Fruit fly (Drosophila melanogaster) whole organism, embryonic: ENCODE data around the gene Enoph.

Experiments used
- Asciz ChIP-seq: fragments of 200-800 bp; sonication (Bioruptor generic); optimal IDR thresholded peaks from 2 replicates; lab custom pipeline; 2017; ENCODE audit warnings: missing biosample characterization, mild to moderate bottlenecking, missing genetic modification characterization, missing genetic modification reagents
- Bteb2 ChIP-seq: fragments of 200-800 bp; sonication (Bioruptor generic); optimal IDR thresholded peaks from 2 replicates; lab custom pipeline; 2016; ENCODE audit warnings: missing biosample characterization, missing genetic modification characterization
- CG10147 ChIP-seq: fragments of 200-800 bp; sonication (Bioruptor generic); optimal IDR thresholded peaks from 2 replicates; lab custom pipeline; 2019; ENCODE audit warnings: missing biosample characterization, mild to moderate bottlenecking, missing genetic modification characterization, moderate library complexity
- CG10654 ChIP-seq: fragments of 200-800 bp; sonication (Bioruptor generic); optimal IDR thresholded peaks from 2 replicates; lab custom pipeline; 2016; ENCODE audit warnings: missing biosample characterization, missing genetic modification characterization
- CG11093 ChIP-seq: fragments of 200-800 bp; sonication (Bioruptor generic); IDR thresholded peaks from 3 replicates; pipeline ENCODE4 v1.3.6; 2022; ENCODE audit warnings: missing biosample characterization, missing genetic modification characterization
- CG1792 ChIP-seq: fragments of 200-800 bp; sonication (Bioruptor generic); optimal IDR thresholded peaks from 2 replicates; lab custom pipeline; 2016; ENCODE audit warnings: missing biosample characterization, missing genetic modification characterization
- CG2199 ChIP-seq: fragments of 200-800 bp; sonication (Bioruptor generic); IDR thresholded peaks from 3 replicates; pipeline ENCODE4 v1.3.6; 2022; ENCODE audit warnings: missing biosample characterization, missing genetic modification characterization
- CG2712 ChIP-seq: fragments of 200-800 bp; optimal IDR thresholded peaks from 3 replicates; lab custom pipeline; 2019; ENCODE audit warnings: missing biosample characterization, mild to moderate bottlenecking, missing genetic modification characterization, moderate library complexity
- CG32767 ChIP-seq: fragments of 200-800 bp; sonication (Bioruptor generic); IDR thresholded peaks from 2 replicates; pipeline ENCODE4 v1.3.6; 2022; ENCODE audit warnings: missing biosample characterization, missing genetic modification characterization
- CG3407 ChIP-seq: fragments of 200-800 bp; sonication (Bioruptor generic); optimal IDR thresholded peaks from 2 replicates; lab custom pipeline; 2018; ENCODE audit warnings: missing biosample characterization, mild to moderate bottlenecking, missing genetic modification characterization
- CG4328 ChIP-seq: fragments of 200-800 bp; sonication (Bioruptor generic); optimal IDR thresholded peaks from 3 replicates; lab custom pipeline; 2017; ENCODE audit warnings: missing biosample characterization, missing genetic modification reagents, missing genetic modification characterization
- CG4820 ChIP-seq: fragments of 200-800 bp; sonication (Bioruptor generic); optimal IDR thresholded peaks from 3 replicates; lab custom pipeline; 2016; ENCODE audit warnings: missing biosample characterization, missing genetic modification characterization
- CG6654 ChIP-seq: fragments of 200-800 bp; sonication (Bioruptor generic); optimal IDR thresholded peaks from 2 replicates; lab custom pipeline; 2017; ENCODE audit warnings: missing biosample characterization, mild to moderate bottlenecking, missing genetic modification characterization
- CG6689 ChIP-seq: fragments of 200-800 bp; sonication (Bioruptor generic); IDR thresholded peaks from 2 replicates; pipeline ENCODE4 v1.3.6; 2022; ENCODE audit warnings: missing biosample characterization, missing genetic modification characterization
- CG6791 ChIP-seq: fragments of 200-800 bp; sonication (Bioruptor generic); IDR thresholded peaks from 3 replicates; pipeline ENCODE4 v1.3.6; 2022; ENCODE audit warnings: missing biosample characterization, missing genetic modification characterization; ENCODE audit not compliant: partially characterized antibody
- CG7556 ChIP-seq: fragments of 200-800 bp; sonication (Bioruptor generic); optimal IDR thresholded peaks from 2 replicates; lab custom pipeline; 2017; ENCODE audit warnings: missing biosample characterization, mild to moderate bottlenecking, missing genetic modification characterization
- CG7786 ChIP-seq: fragments of 200-800 bp; sonication (Bioruptor generic); optimal IDR thresholded peaks from 2 replicates; lab custom pipeline; 2016; ENCODE audit warnings: missing biosample characterization, missing genetic modification characterization
- CG8765 ChIP-seq: fragments of 200-800 bp; sonication (Bioruptor generic); IDR thresholded peaks from 2 replicates; pipeline ENCODE4 v1.3.6; 2022; ENCODE audit warnings: missing biosample characterization, missing genetic modification characterization
- CG8924 ChIP-seq: fragments of 200-800 bp; optimal IDR thresholded peaks from 3 replicates; lab custom pipeline; 2019; ENCODE audit warnings: missing biosample characterization, mild to moderate bottlenecking, missing genetic modification characterization, moderate library complexity
- CG9797 ChIP-seq: fragments of 200-800 bp; sonication (Bioruptor generic); optimal IDR thresholded peaks from 3 replicates; lab custom pipeline; 2018; ENCODE audit warnings: missing biosample characterization, mild to moderate bottlenecking, missing genetic modification characterization
- CHES-1-like ChIP-seq: fragments of 200-800 bp; sonication (Bioruptor generic); optimal IDR thresholded peaks from 2 replicates; lab custom pipeline; 2016; ENCODE audit warnings: missing biosample characterization, missing genetic modification characterization
- Dbx ChIP-seq: fragments of 200-800 bp; sonication (Bioruptor generic); IDR thresholded peaks from 3 replicates; pipeline ENCODE4 v1.3.6; 2022; ENCODE audit warnings: missing biosample characterization, missing genetic modification characterization
- Dref ChIP-seq: fragments of 200-800 bp; sonication (Bioruptor generic); IDR thresholded peaks from 2 replicates; pipeline ENCODE4 v1.3.6; 2022; ENCODE audit warnings: missing biosample characterization, missing genetic modification characterization
- E2f1 ChIP-seq: fragments of 200-800 bp; sonication (Bioruptor generic); IDR thresholded peaks from 2 replicates; pipeline ENCODE4 v1.3.6; 2022; ENCODE audit warnings: missing biosample characterization, missing genetic modification characterization
- Fer2 ChIP-seq: fragments of 200-800 bp; sonication (Bioruptor generic); optimal IDR thresholded peaks from 2 replicates; lab custom pipeline; 2018; ENCODE audit warnings: missing biosample characterization, mild to moderate bottlenecking, missing genetic modification characterization, moderate library complexity
- Fer3 ChIP-seq: fragments of 200-800 bp; sonication (Bioruptor generic); optimal IDR thresholded peaks from 2 replicates; lab custom pipeline; 2018; ENCODE audit warnings: missing biosample characterization, mild to moderate bottlenecking, missing genetic modification characterization, moderate library complexity
- H2.0 ChIP-seq: fragments of 200-800 bp; sonication (Bioruptor generic); IDR thresholded peaks from 2 replicates; pipeline ENCODE4 v1.3.6; 2022; ENCODE audit warnings: missing biosample characterization, missing genetic modification characterization
- Lhr ChIP-seq: fragments of 200-800 bp; sonication (Bioruptor generic); optimal IDR thresholded peaks from 3 replicates; lab custom pipeline; 2017; ENCODE audit warnings: mild to moderate bottlenecking, missing biosample characterization, missing genetic modification reagents, missing genetic modification characterization
- MESR4 ChIP-seq: fragments of 200-800 bp; sonication (Bioruptor generic); optimal IDR thresholded peaks from 2 replicates; lab custom pipeline; 2018; ENCODE audit warnings: missing biosample characterization, mild to moderate bottlenecking, missing genetic modification characterization, moderate library complexity
- NC2β ChIP-seq: fragments of 200-800 bp; sonication (Bioruptor generic); optimal IDR thresholded peaks from 2 replicates; lab custom pipeline; 2016; ENCODE audit warnings: missing biosample characterization, missing genetic modification characterization
- Optix ChIP-seq: fragments of 200-800 bp; sonication (Bioruptor generic); IDR thresholded peaks from 3 replicates; pipeline ENCODE4 v1.3.6; 2022; ENCODE audit warnings: missing biosample characterization, missing genetic modification characterization
- cg ChIP-seq: fragments of 200-800 bp; sonication (Bioruptor generic); optimal IDR thresholded peaks from 3 replicates; lab custom pipeline; 2019; ENCODE audit warnings: missing biosample characterization, mild to moderate bottlenecking, missing genetic modification characterization, moderate library complexity
- dati ChIP-seq: fragments of 200-800 bp; sonication (Bioruptor generic); IDR thresholded peaks from 2 replicates; pipeline ENCODE4 v1.3.6; 2022; ENCODE audit warnings: missing biosample characterization, missing genetic modification characterization
- dm ChIP-seq: fragments of 200-800 bp; sonication (Bioruptor generic); optimal IDR thresholded peaks from 3 replicates; lab custom pipeline; 2016; ENCODE audit warnings: missing biosample characterization, missing genetic modification characterization
- fd96Cb ChIP-seq: fragments of 200-800 bp; sonication (Bioruptor generic); optimal IDR thresholded peaks from 2 replicates; lab custom pipeline; 2018; ENCODE audit warnings: missing biosample characterization, mild to moderate bottlenecking, missing genetic modification characterization, moderate library complexity
- ftz-f1 ChIP-seq: fragments of 200-800 bp; sonication (Bioruptor generic); optimal IDR thresholded peaks from 2 replicates; lab custom pipeline; 2016; ENCODE audit warnings: missing biosample characterization, missing genetic modification characterization
- fu2 ChIP-seq: fragments of 200-800 bp; sonication (Bioruptor generic); optimal IDR thresholded peaks from 2 replicates; lab custom pipeline; 2016; ENCODE audit warnings: missing biosample characterization, missing genetic modification characterization
- gcm ChIP-seq: fragments of 200-800 bp; sonication (Bioruptor generic); optimal IDR thresholded peaks from 2 replicates; lab custom pipeline; 2019; ENCODE audit warnings: missing biosample characterization, mild to moderate bottlenecking, missing genetic modification characterization, moderate library complexity
- hb ChIP-seq: fragments of 200-800 bp; sonication (Bioruptor generic); IDR thresholded peaks from 3 replicates; pipeline ENCODE4 v1.3.6; 2022; ENCODE audit warnings: missing biosample characterization, missing genetic modification characterization; ENCODE audit not compliant: partially characterized antibody
- inv ChIP-seq: fragments of 200-800 bp; sonication (Bioruptor generic); IDR thresholded peaks from 2 replicates; pipeline ENCODE4 v1.3.6; 2022; ENCODE audit warnings: missing biosample characterization, missing genetic modification characterization; ENCODE audit not compliant: partially characterized antibody
- jing ChIP-seq: fragments of 200-800 bp; sonication (Bioruptor generic); optimal IDR thresholded peaks from 2 replicates; lab custom pipeline; 2018; ENCODE audit warnings: missing biosample characterization, mild to moderate bottlenecking, missing genetic modification characterization
- jumu ChIP-seq: fragments of 200-800 bp; sonication (Bioruptor generic); optimal IDR thresholded peaks from 3 replicates; lab custom pipeline; 2016; ENCODE audit warnings: missing biosample characterization, missing genetic modification characterization
- lola ChIP-seq, 3 experiments: fragments of >200 bp in 2 of 3; fragments of 200-800 bp in 1 of 3; sonication (Bioruptor generic) in 1 of 3; optimal IDR thresholded peaks; 2 replicates each; lab custom pipeline; 2017 to 2019; ENCODE audit warnings: missing biosample characterization in 3 of 3, missing genetic modification characterization in 3 of 3, mild to moderate bottlenecking in 1 of 3, moderate library complexity in 1 of 3
- mam ChIP-seq: fragments of 200-800 bp; sonication (Bioruptor generic); optimal IDR thresholded peaks from 3 replicates; lab custom pipeline; 2016; ENCODE audit warnings: missing biosample characterization, missing genetic modification characterization
- pho ChIP-seq: fragments of 200-800 bp; sonication (Bioruptor generic); optimal IDR thresholded peaks from 2 replicates; lab custom pipeline; 2016; ENCODE audit warnings: missing biosample characterization, missing genetic modification characterization
- prd ChIP-seq, 3 experiments: fragments of >200 bp in 2 of 3; fragments of 200-800 bp in 1 of 3; sonication (Bioruptor generic) in 1 of 3; optimal IDR thresholded peaks in 2 of 3; IDR thresholded peaks in 1 of 3; 2 replicates in 2 of 3; 3 replicates in 1 of 3; pipeline versions ENCODE4 v1.3.6 to Lab custom; 2017 to 2022; ENCODE audit warnings: missing biosample characterization in 1 of 3, missing genetic modification characterization in 1 of 3
- pros ChIP-seq: fragments of 200-800 bp; sonication (Bioruptor generic); optimal IDR thresholded peaks from 3 replicates; lab custom pipeline; 2019; ENCODE audit warnings: missing biosample characterization, mild to moderate bottlenecking, missing genetic modification characterization, moderate library complexity
- salm ChIP-seq: fragments of 200-800 bp; sonication (Bioruptor generic); optimal IDR thresholded peaks from 2 replicates; lab custom pipeline; 2018; ENCODE audit warnings: missing biosample characterization, mild to moderate bottlenecking, missing genetic modification characterization
- tgo ChIP-seq: fragments of 200-800 bp; sonication (Bioruptor generic); IDR thresholded peaks from 3 replicates; pipeline ENCODE4 v1.3.6; 2022; ENCODE audit warnings: missing biosample characterization, missing genetic modification characterization

The Enoph gene

dm6 chr3R:5282755-5283359 lies 26.4 kb upstream of the Enoph start (continued):
- TF ChIP-seq fd96Cb: no peak
- TF ChIP-seq prd (optimal IDR thresholded peaks at IDR 0.05; lab: Kevin White, UChicago): no peak
- peak; percentile 34; the same call in 1 of the 3 replicates for TF ChIP-seq prd (GFP tag; IDR thresholded peaks at IDR 0.05; lab: Robert Waterston, UW)
- no peak for TF ChIP-seq CG8924 (tag; lab: Kevin White, UChicago)
- no peak for TF ChIP-seq CG1792 (GFP tag; lab: Kevin White, UChicago)
- TF ChIP-seq CG6791: no peak
- TF ChIP-seq CHES-1-like (GFP tag; lab: Kevin White, UChicago): no peak
- TF ChIP-seq E2f1: no peak
- TF ChIP-seq CG4328 (GFP tag; lab: Kevin White, UChicago): no peak
- TF ChIP-seq jing (GFP tag; lab: Kevin White, UChicago): no peak
- no peak for TF ChIP-seq Fer2 (tag; lab: Kevin White, UChicago)
- TF ChIP-seq Lhr (GFP tag; lab: Kevin White, UChicago): no peak
- peak; percentile 50; the same call in 1 of the 2 replicates for TF ChIP-seq CG8765
- TF ChIP-seq hb (GFP tag; lab: Robert Waterston, UW): no peak
- TF ChIP-seq fu2: no peak
- no peak for TF ChIP-seq Fer3 (tag; lab: Kevin White, UChicago)
- TF ChIP-seq CG11093 (GFP tag; lab: Robert Waterston, UW): no peak
- TF ChIP-seq dm: no peak
- TF ChIP-seq CG7556 (GFP tag; lab: Kevin White, UChicago): no peak
- no peak for TF ChIP-seq Bteb2 (GFP tag; lab: Kevin White, UChicago)
- no peak for TF ChIP-seq pros (GFP tag; lab: Kevin White, UChicago)
- no peak for TF ChIP-seq CG3407 (GFP tag; lab: Kevin White, UChicago)
- peak; percentile 34; the same call in 1 of the 2 replicates for TF ChIP-seq H2.0
- no peak for TF ChIP-seq lola (GFP tag; optimal IDR thresholded peaks at IDR 0.05; lab: Kevin White, UChicago)
- TF ChIP-seq NC2β: no peak
- TF ChIP-seq pho (GFP tag; lab: Kevin White, UChicago): no peak
- TF ChIP-seq MESR4: no peak
- no peak for TF ChIP-seq CG9797 (GFP tag; lab: Kevin White, UChicago)
- TF ChIP-seq CG2199 (GFP tag; lab: Robert Waterston, UW): no peak
- TF ChIP-seq Asciz (GFP tag; lab: Kevin White, UChicago): no peak
- no peak for TF ChIP-seq dati (GFP tag; lab: Robert Waterston, UW)
- no peak for TF ChIP-seq CG10654
- no peak for TF ChIP-seq CG4820 (GFP tag; lab: Kevin White, UChicago)
- peak; percentile 40 for TF ChIP-seq mam (GFP tag; lab: Kevin White, UChicago)
- 0 out of 3 replicates have a peak, but pooled peaks have one; percentile 25 for TF ChIP-seq Optix (GFP tag; lab: Robert Waterston, UW)
- peak; percentile 28; the same call in 1 of the 3 replicates for TF ChIP-seq tgo (GFP tag; lab: Robert Waterston, UW)
- TF ChIP-seq CG10147: no peak
- peak; percentile 23 for TF ChIP-seq jumu
- peak; percentile 19; the same call in 1 of the 2 replicates for TF ChIP-seq inv (GFP tag; lab: Robert Waterston, UW)
- peak; percentile 58 for TF ChIP-seq ftz-f1 (GFP tag; lab: Kevin White, UChicago)
- no peak for TF ChIP-seq CG6654 (GFP tag; lab: Kevin White, UChicago)
- no peak for TF ChIP-seq CG7786 (GFP tag; lab: Kevin White, UChicago)
- no peak for TF ChIP-seq CG2712 (tag; lab: Kevin White, UChicago)
- TF ChIP-seq Dbx (GFP tag; lab: Robert Waterston, UW): peak; percentile 81
- TF ChIP-seq gcm (GFP tag; lab: Kevin White, UChicago): no peak
- 0 out of 2 replicates have a peak, but pooled peaks have one; percentile 23 for TF ChIP-seq Dref (GFP tag; lab: Robert Waterston, UW)
- TF ChIP-seq salm (tag; lab: Kevin White, UChicago): no peak
- 0 out of 2 replicates have a peak, but pooled peaks have one; percentile 29 for TF ChIP-seq CG32767 (GFP tag; lab: Robert Waterston, UW)
- TF ChIP-seq CG6689 (GFP tag; lab: Robert Waterston, UW): no peak
- no peak for TF ChIP-seq cg (GFP tag; lab: Kevin White, UChicago)
